Worm (Caenorhabditis elegans) whole organism, early embryonic: Measurements from ENCODE around the gene ins-39.

Experiments used
- F13C5.2 ChIP-seq: sonication (generic microtip); optimal IDR thresholded peaks from 2 replicates; lab custom pipeline; 2017; ENCODE audit warnings: mild to moderate bottlenecking, missing genetic modification characterization, inconsistent platforms, missing compliant biosample characterization
- flt-1 ChIP-seq: fragments of 200-800 bp; sonication (Bioruptor generic); IDR thresholded peaks from 2 replicates; pipeline ENCODE4 v1.3.6; 2022; ENCODE audit warnings: missing genetic modification characterization, missing compliant biosample characterization
- tra-4 ChIP-seq: sonication (generic microtip); optimal IDR thresholded peaks from 2 replicates; lab custom pipeline; 2017; ENCODE audit warnings: missing genetic modification characterization, missing compliant biosample characterization

DNA sequence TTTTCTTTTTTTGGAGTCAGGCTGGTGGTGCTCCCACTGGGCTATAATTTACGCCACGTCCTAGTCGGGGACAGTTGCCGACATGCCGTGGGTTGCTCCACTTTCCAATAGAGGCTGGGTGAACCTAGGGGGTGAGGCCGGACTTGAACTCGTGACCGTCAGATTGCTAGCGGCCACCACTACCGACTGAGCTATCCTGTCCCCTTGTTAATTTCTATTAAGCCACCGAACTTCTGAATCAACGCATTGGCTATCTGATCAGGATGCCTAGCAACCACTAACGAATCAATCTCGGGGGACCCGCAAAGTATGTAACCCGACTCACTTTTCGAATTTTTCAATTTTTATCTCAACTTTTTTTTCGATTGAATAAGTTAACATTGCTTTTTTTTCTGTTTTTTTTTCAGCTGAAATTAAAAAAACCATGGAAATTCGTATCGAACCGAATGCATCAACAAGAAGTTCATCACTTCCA, 42.7 kb upstream of the ins-39 start, which contains the start of gene F56C3.1:
- TF ChIP-seq F13C5.2 (no peak), flt-1 (GFP tag; lab: Robert Waterston, UW) (no peak), tra-4 (tag; lab: Kevin White, UChicago) (no peak)
